Worm (Caenorhabditis elegans) whole organism, young adult: ENCODE data around the gene mbk-1.

Experiments used
- B0336.3 ChIP-seq: fragments of 200-800 bp; sonication (Bioruptor generic); IDR thresholded peaks from 2 replicates; pipeline ENCODE4 v1.3.6; 2022; ENCODE audit warnings: missing genetic modification characterization, missing compliant biosample characterization
- C06A6.2 ChIP-seq: fragments of 200-800 bp; sonication (Bioruptor generic); conservative IDR thresholded peaks from 2 replicates; pipeline ENCODE4 v1.3.6; 2022; ENCODE audit warnings: missing genetic modification characterization, missing compliant biosample characterization
- F22D6.2 ChIP-seq: sonication (generic microtip); optimal IDR thresholded peaks from 2 replicates; lab custom pipeline; 2016; ENCODE audit warnings: mild to moderate bottlenecking, missing genetic modification characterization, missing compliant biosample characterization
- F55B11.4 ChIP-seq: sonication (generic microtip); optimal IDR thresholded peaks from 2 replicates; lab custom pipeline; 2016; ENCODE audit warnings: missing compliant biosample characterization, missing genetic modification characterization, borderline replicate concordance; ENCODE audit not compliant: insufficient read depth
- K11D2.4 ChIP-seq: fragments of 200-800 bp; sonication (Bioruptor generic); IDR thresholded peaks from 2 replicates; pipeline ENCODE4 v1.3.6; 2022; ENCODE audit warnings: missing genetic modification reagents, missing genetic modification characterization, missing compliant biosample characterization
- K12H6.12 ChIP-seq: fragments of 200-800 bp; sonication (Bioruptor generic); optimal IDR thresholded peaks from 2 replicates; lab custom pipeline; 2018; ENCODE audit warnings: mild to moderate bottlenecking, missing genetic modification characterization, missing compliant biosample characterization
- T07F8.4 ChIP-seq: sonication (generic microtip); optimal IDR thresholded peaks from 2 replicates; lab custom pipeline; 2016; ENCODE audit warnings: mild to moderate bottlenecking, missing genetic modification characterization, moderate library complexity, missing compliant biosample characterization
- Y53G8AR.9 ChIP-seq: fragments of 200-800 bp; sonication (Bioruptor generic); conservative IDR thresholded peaks from 2 replicates; pipeline ENCODE4 v1.3.6; 2022; ENCODE audit warnings: missing genetic modification reagents, missing genetic modification characterization, missing compliant biosample characterization
- Y56A3A.18 ChIP-seq: fragments of 200-800 bp; sonication (Bioruptor generic); IDR thresholded peaks from 2 replicates; pipeline ENCODE4 v1.3.6; 2022; ENCODE audit warnings: missing genetic modification reagents, missing genetic modification characterization, missing compliant biosample characterization
- Y95B8A.8 ChIP-seq: fragments of 200-800 bp; sonication (Bioruptor generic); IDR thresholded peaks from 2 replicates; pipeline ENCODE4 v1.3.6; 2022; ENCODE audit warnings: missing genetic modification reagents, missing genetic modification characterization, missing compliant biosample characterization
- ZK185.1 ChIP-seq: sonication (generic microtip); optimal IDR thresholded peaks from 2 replicates; lab custom pipeline; 2016; ENCODE audit warnings: mild to moderate bottlenecking, missing genetic modification characterization, missing compliant biosample characterization; ENCODE audit not compliant: poor library complexity, severe bottlenecking
- atf-7 ChIP-seq: sonication (generic microtip); optimal IDR thresholded peaks from 2 replicates; lab custom pipeline; 2017; ENCODE audit warnings: mild to moderate bottlenecking, missing genetic modification characterization, missing compliant biosample characterization
- attf-3 ChIP-seq: fragments of 200-800 bp; sonication (Bioruptor generic); conservative IDR thresholded peaks from 2 replicates; pipeline ENCODE4 v1.3.6; 2022; ENCODE audit warnings: missing genetic modification reagents, missing genetic modification characterization, missing compliant biosample characterization
- attf-5 ChIP-seq: fragments of 200-800 bp; sonication (Bioruptor generic); optimal IDR thresholded peaks from 2 replicates; lab custom pipeline; 2018; ENCODE audit warnings: mild to moderate bottlenecking, missing genetic modification characterization, missing compliant biosample characterization
- bed-2 ChIP-seq: fragments of 200-800 bp; sonication (Bioruptor generic); IDR thresholded peaks from 2 replicates; pipeline ENCODE4 v1.3.6; 2022; ENCODE audit warnings: missing genetic modification reagents, missing genetic modification characterization, missing compliant biosample characterization
- ceh-27 ChIP-seq: fragments of 200-800 bp; sonication (Bioruptor generic); optimal IDR thresholded peaks from 2 replicates; lab custom pipeline; 2018; ENCODE audit warnings: mild to moderate bottlenecking, missing genetic modification characterization, moderate library complexity, missing compliant biosample characterization
- chd-7 ChIP-seq: sonication (generic microtip); optimal IDR thresholded peaks from 2 replicates; lab custom pipeline; 2016; ENCODE audit warnings: mild to moderate bottlenecking, missing genetic modification characterization, moderate library complexity, missing compliant biosample characterization
- dox-1 ChIP-seq: fragments of 200-800 bp; sonication (Bioruptor generic); IDR thresholded peaks from 2 replicates; pipeline ENCODE4 v1.3.6; 2022; ENCODE audit warnings: missing genetic modification reagents, missing genetic modification characterization, missing compliant biosample characterization
- ekl-4 ChIP-seq: fragments of 200-800 bp; sonication (Bioruptor generic); IDR thresholded peaks from 2 replicates; pipeline ENCODE4 v1.3.6; 2022; ENCODE audit warnings: missing genetic modification reagents, missing genetic modification characterization, missing compliant biosample characterization
- gei-17 ChIP-seq: fragments of 200-800 bp; sonication (Bioruptor generic); optimal IDR thresholded peaks from 2 replicates; lab custom pipeline; 2018; ENCODE audit warnings: mild to moderate bottlenecking, missing genetic modification characterization, missing compliant biosample characterization
- hlh-12 ChIP-seq: sonication (generic microtip); optimal IDR thresholded peaks from 2 replicates; lab custom pipeline; 2016; ENCODE audit warnings: missing genetic modification characterization, missing compliant biosample characterization
- lag-1 ChIP-seq: fragments of 200-800 bp; sonication (Bioruptor generic); IDR thresholded peaks from 2 replicates; pipeline ENCODE4 v1.3.6; 2022; ENCODE audit warnings: missing genetic modification reagents, missing genetic modification characterization, missing compliant biosample characterization
- let-607 ChIP-seq, 2 experiments: fragments of 200-800 bp in 1 of 2; sonication (Bioruptor generic) in 1 of 2; sonication (generic microtip) in 1 of 2; optimal IDR thresholded peaks; 2 replicates each; lab custom pipeline; 2016 to 2018; ENCODE audit warnings: mild to moderate bottlenecking in 2 of 2, missing compliant biosample characterization in 2 of 2, missing genetic modification characterization in 2 of 2, moderate library complexity in 2 of 2, missing genotype in 1 of 2
- lin-35 ChIP-seq, 3 experiments: fragments of 150-350 bp in 2 of 3; sonication (generic microtip) in 1 of 3; optimal IDR thresholded peaks; 2 replicates each; lab custom pipeline; 2014 to 2018; ENCODE audit warnings: missing biosample characterization in 3 of 3, missing genetic modification characterization in 3 of 3, missing genetic modification reagents in 3 of 3
- lin-40 ChIP-seq: sonication (generic microtip); optimal IDR thresholded peaks from 2 replicates; lab custom pipeline; 2016; ENCODE audit warnings: missing genetic modification characterization, mild to moderate bottlenecking, missing compliant biosample characterization, missing genotype, missing genetic modification reagents
- lir-1 ChIP-seq: fragments of 200-800 bp; sonication (Bioruptor generic); conservative IDR thresholded peaks from 2 replicates; pipeline ENCODE4 v1.3.6; 2022; ENCODE audit warnings: missing genetic modification reagents, missing genetic modification characterization, missing compliant biosample characterization
- lsy-27 ChIP-seq: sonication (generic microtip); optimal IDR thresholded peaks from 2 replicates; lab custom pipeline; 2017; ENCODE audit warnings: missing genetic modification characterization, mild to moderate bottlenecking, missing compliant biosample characterization, antibody characterized with exemption, missing genotype, borderline replicate concordance; ENCODE audit not compliant: insufficient read depth
- madf-10 ChIP-seq: sonication (generic microtip); optimal IDR thresholded peaks from 2 replicates; lab custom pipeline; 2016; ENCODE audit warnings: mild to moderate bottlenecking, missing genetic modification characterization, missing compliant biosample characterization
- mcd-1 ChIP-seq: fragments of 200-800 bp; sonication (Bioruptor generic); IDR thresholded peaks from 2 replicates; pipeline ENCODE4 v1.3.6; 2022; ENCODE audit warnings: missing genetic modification reagents, missing genetic modification characterization, missing compliant biosample characterization
- nfyb-1 ChIP-seq: fragments of 200-800 bp; sonication (Bioruptor generic); IDR thresholded peaks from 2 replicates; pipeline ENCODE4 v1.3.6; 2022; ENCODE audit warnings: missing genetic modification reagents, missing genetic modification characterization, missing compliant biosample characterization
- nhr-80 ChIP-seq: sonication (generic microtip); optimal IDR thresholded peaks from 2 replicates; lab custom pipeline; 2016; ENCODE audit warnings: missing genetic modification characterization, missing compliant biosample characterization
- pbrm-1 ChIP-seq: fragments of 200-800 bp; sonication (Bioruptor generic); IDR thresholded peaks from 2 replicates; pipeline ENCODE4 v1.3.6; 2022; ENCODE audit warnings: missing genetic modification reagents, missing genetic modification characterization, missing compliant biosample characterization
- pha-4 ChIP-seq: fragments of 150-350 bp; sonication (generic microtip); optimal IDR thresholded peaks from 2 replicates; lab custom pipeline; 2014; ENCODE audit warnings: missing biosample characterization, missing genetic modification reagents, missing genetic modification characterization
- rcor-1 ChIP-seq: fragments of 200-800 bp; sonication (Bioruptor generic); IDR thresholded peaks from 2 replicates; pipeline ENCODE4 v1.3.6; 2022; ENCODE audit warnings: missing genetic modification reagents, missing genetic modification characterization, missing compliant biosample characterization
- sea-2 ChIP-seq: fragments of 200-800 bp; sonication (Bioruptor generic); IDR thresholded peaks from 2 replicates; pipeline ENCODE4 v1.3.6; 2022; ENCODE audit warnings: missing genetic modification characterization, missing compliant biosample characterization
- snpc-1.3 ChIP-seq: sonication (generic microtip); optimal IDR thresholded peaks from 2 replicates; lab custom pipeline; 2017; ENCODE audit warnings: missing genetic modification characterization, mild to moderate bottlenecking, missing compliant biosample characterization, antibody characterized with exemption, moderate library complexity, missing genotype, missing genetic modification reagents; ENCODE audit not compliant: insufficient read depth
- snpc-4 ChIP-seq, 5 experiments: fragments of 150-350 bp in 1 of 5; sonication (generic microtip) in 4 of 5; optimal IDR thresholded peaks; 2 replicates each; lab custom pipeline; 2014 to 2018; ENCODE audit warnings: missing genetic modification characterization in 5 of 5, missing biosample characterization in 3 of 5, antibody characterized with exemption in 2 of 5, mild to moderate bottlenecking in 2 of 5, missing compliant biosample characterization in 2 of 5, missing genotype in 2 of 5, moderate library complexity in 2 of 5, missing genetic modification reagents in 1 of 5
- somi-1 ChIP-seq: fragments of 200-800 bp; sonication (Bioruptor generic); optimal IDR thresholded peaks from 2 replicates; lab custom pipeline; 2018; ENCODE audit warnings: mild to moderate bottlenecking, missing genetic modification characterization, missing compliant biosample characterization
- tlf-1 ChIP-seq: fragments of 200-800 bp; sonication (Bioruptor generic); optimal IDR thresholded peaks from 2 replicates; lab custom pipeline; 2018; ENCODE audit warnings: mild to moderate bottlenecking, missing genetic modification characterization, missing compliant biosample characterization
- ztf-18 ChIP-seq: sonication (generic microtip); optimal IDR thresholded peaks from 2 replicates; lab custom pipeline; 2016; ENCODE audit warnings: missing genotype, mild to moderate bottlenecking, missing genetic modification characterization, missing compliant biosample characterization
- ztf-26 ChIP-seq: sonication (generic microtip); optimal IDR thresholded peaks from 2 replicates; lab custom pipeline; 2017; ENCODE audit warnings: missing genetic modification characterization, missing compliant biosample characterization

The mbk-1 gene

DNA sequence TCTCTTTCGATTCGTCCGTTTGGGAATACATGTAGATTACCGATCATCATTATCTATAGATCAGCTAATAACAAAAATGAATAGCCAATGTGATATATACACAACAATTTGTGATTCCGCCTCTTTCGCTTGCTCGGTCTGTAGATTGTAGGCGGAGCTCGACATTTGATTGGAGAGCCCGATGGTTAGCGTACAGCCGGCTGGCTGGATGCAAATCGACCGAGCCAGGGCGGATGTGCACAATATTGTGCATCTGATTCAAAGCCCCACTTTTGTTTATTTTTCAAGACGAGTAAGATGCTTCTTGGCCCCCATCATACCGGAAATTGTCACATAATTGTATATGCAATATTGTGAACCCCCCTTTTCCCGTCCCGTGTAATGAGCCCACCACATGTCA is 37.4 kb upstream of the mbk-1 start, which contains the start of gene dmd-4:
dmd-4 (minus strand) TSS at position 101 of the 400 bp plus-strand sequence.
- no peak for TF ChIP-seq F55B11.4 (tag; lab: Kevin White, UChicago)
- TF ChIP-seq, all 124 proteins: peak for 0

DNA sequence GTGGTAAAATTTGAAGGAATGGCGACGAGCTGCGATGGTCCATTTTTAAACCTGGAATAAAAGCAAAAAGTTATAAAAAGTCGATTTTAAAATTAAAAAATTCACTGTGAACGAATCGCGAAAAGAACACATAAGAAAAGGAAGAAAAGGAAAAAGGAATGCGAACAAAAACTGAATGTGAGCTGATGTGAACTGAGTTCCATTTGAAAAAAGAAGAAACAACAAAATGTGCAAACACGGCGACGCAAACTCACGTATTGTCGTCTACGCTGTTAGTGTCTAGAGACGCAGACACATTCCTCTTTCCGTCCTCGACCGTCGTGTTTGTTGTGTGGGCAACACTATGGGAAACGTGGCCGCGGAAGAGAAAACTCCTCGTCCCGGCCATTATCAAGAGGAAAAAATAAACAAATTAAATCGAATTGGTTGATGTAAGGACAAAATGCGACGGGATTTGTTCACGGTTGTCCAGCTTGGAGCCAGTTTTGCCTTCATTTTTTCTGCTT is 29.4 kb upstream of the mbk-1 start, which contains the start of the genes C27C12.1 and C27C12.4:
C27C12.1 (minus strand) TSS at position 51 of the 506 bp plus-strand sequence.
C27C12.4 (plus strand) TSS at position 375 of the 506 bp plus-strand sequence.
- TF ChIP-seq ekl-4 (GFP tag; lab: Robert Waterston, UW) (peak; percentile 57; the same call in 1 of the 2 replicates), ZK185.1 (peak; percentile 90), ztf-18 (tag; lab: Kevin White, UChicago) (peak; percentile 31), nhr-80 (tag; lab: Kevin White, UChicago) (peak; percentile 83), T07F8.4 (tag; lab: Kevin White, UChicago) (no peak), Y95B8A.8 (no peak), sea-2 (no peak), C06A6.2 (GFP tag; lab: Robert Waterston, UW) (peak; percentile 35; the same call in 1 of the 2 replicates), F22D6.2 (tag; lab: Kevin White, UChicago) (peak; percentile 14), Y53G8AR.9 (GFP tag; lab: Robert Waterston, UW) (0 out of 2 replicates have a peak, but pooled peaks have one; percentile 59), snpc-4 (GFP tag; optimal IDR thresholded peaks at IDR 0.05; lab: Kevin White, UChicago) (peak; percentile 21), snpc-4 (tag; optimal IDR thresholded peaks at IDR 0.05; lab: Kevin White, UChicago) (peak in 2 of 4 experiments; percentile 67 to 75), chd-7 (peak; percentile 41), Y56A3A.18 (GFP tag; lab: Robert Waterston, UW) (0 out of 2 replicates have a peak, but pooled peaks have one; percentile 33), lir-1 (GFP tag; lab: Robert Waterston, UW) (0 out of 2 replicates have a peak, but pooled peaks have one; percentile 44), lag-1 (GFP tag; lab: Robert Waterston, UW) (no peak), gei-17 (GFP tag; lab: Kevin White, UChicago) (peak; percentile 15), attf-5 (peak; percentile 81), attf-3 (GFP tag; lab: Robert Waterston, UW) (no peak), mcd-1 (GFP tag; lab: Robert Waterston, UW) (peak; percentile 62), lin-40 (peak; percentile 85), let-607 (tag; optimal IDR thresholded peaks at IDR 0.05; lab: Kevin White, UChicago) (peak; percentile 9 to 48), snpc-1.3 (tag; lab: Kevin White, UChicago) (peak; percentile 0), tlf-1 (GFP tag; lab: Kevin White, UChicago) (peak; percentile 10), madf-10 (tag; lab: Kevin White, UChicago) (peak; percentile 37), atf-7 (tag; lab: Kevin White, UChicago) (peak; percentile 26), K12H6.12 (peak; percentile 75), ceh-27 (GFP tag; lab: Kevin White, UChicago) (peak; percentile 80), ztf-26 (tag; lab: Kevin White, UChicago) (peak; percentile 38), lin-35 (GFP tag; optimal IDR thresholded peaks at IDR 0.05; lab: Kevin White, UChicago) (peak in 1 of 3 experiments; percentile 70), lsy-27 (no peak), somi-1 (GFP tag; lab: Kevin White, UChicago) (no peak), nfyb-1 (GFP tag; lab: Robert Waterston, UW) (peak; percentile 57; the same call in 1 of the 2 replicates), dox-1 (GFP tag; lab: Robert Waterston, UW) (peak; percentile 77), hlh-12 (tag; lab: Kevin White, UChicago) (no peak), pbrm-1 (peak; percentile 67; the same call in 1 of the 2 replicates), K11D2.4 (GFP tag; lab: Robert Waterston, UW) (peak; percentile 80), bed-2 (GFP tag; lab: Robert Waterston, UW) (0 out of 2 replicates have a peak, but pooled peaks have one; percentile 21), pha-4 (tag; lab: Kevin White, UChicago) (peak; percentile 57), rcor-1 (peak; percentile 17; the same call in 1 of the 2 replicates), B0336.3 (GFP tag; lab: Robert Waterston, UW) (peak; percentile 50; the same call in 1 of the 2 replicates)
